Fruit fly (Drosophila melanogaster) whole organism, embryonic: ENCODE measurements around the gene BRWD3.

Experiments used
- Asciz ChIP-seq: fragments of 200-800 bp; sonication (Bioruptor generic); optimal IDR thresholded peaks from 2 replicates; lab custom pipeline; 2017; ENCODE audit warnings: missing biosample characterization, mild to moderate bottlenecking, missing genetic modification characterization, missing genetic modification reagents
- Blimp-1 ChIP-seq: fragments of 200-800 bp; sonication (Bioruptor generic); optimal IDR thresholded peaks from 3 replicates; lab custom pipeline; 2018; ENCODE audit warnings: missing biosample characterization, missing genetic modification characterization, mild to moderate bottlenecking, moderate library complexity, missing genetic modification reagents
- CG10321 ChIP-seq: fragments of 200-800 bp; sonication (Bioruptor generic); IDR thresholded peaks from 2 replicates; pipeline ENCODE4 v1.3.6; 2022; ENCODE audit warnings: missing biosample characterization, missing genetic modification characterization
- CG11456 ChIP-seq: fragments of 200-800 bp; sonication (Bioruptor generic); IDR thresholded peaks from 3 replicates; pipeline ENCODE4 v1.3.6; 2022; ENCODE audit warnings: missing biosample characterization, missing genetic modification characterization
- CG11504 ChIP-seq: fragments of 200-800 bp; sonication (Bioruptor generic); optimal IDR thresholded peaks from 3 replicates; lab custom pipeline; 2019; ENCODE audit warnings: missing biosample characterization, mild to moderate bottlenecking, missing genetic modification characterization, moderate library complexity
- CG1233 ChIP-seq: fragments of 200-800 bp; sonication (Bioruptor generic); optimal IDR thresholded peaks from 4 replicates; lab custom pipeline; 2018; ENCODE audit warnings: missing biosample characterization, mild to moderate bottlenecking, missing genetic modification characterization
- CG13894 ChIP-seq: fragments of 200-800 bp; sonication (Bioruptor generic); optimal IDR thresholded peaks from 3 replicates; lab custom pipeline; 2018; ENCODE audit warnings: missing biosample characterization, mild to moderate bottlenecking, missing genetic modification characterization, moderate library complexity
- CG14710 ChIP-seq: fragments of 200-800 bp; sonication (Bioruptor generic); optimal IDR thresholded peaks from 3 replicates; lab custom pipeline; 2019; ENCODE audit warnings: missing biosample characterization, mild to moderate bottlenecking, missing genetic modification characterization, moderate library complexity
- CG1529 ChIP-seq: fragments of 200-800 bp; sonication (Bioruptor generic); optimal IDR thresholded peaks from 3 replicates; lab custom pipeline; 2018; ENCODE audit warnings: missing biosample characterization, missing genetic modification characterization
- CG1603 ChIP-seq: fragments of 200-800 bp; sonication (Bioruptor generic); optimal IDR thresholded peaks from 2 replicates; lab custom pipeline; 2019; ENCODE audit warnings: missing biosample characterization, mild to moderate bottlenecking, missing genetic modification characterization, moderate library complexity
- CG17829 ChIP-seq: fragments of 200-800 bp; optimal IDR thresholded peaks from 2 replicates; lab custom pipeline; 2019; ENCODE audit warnings: missing biosample characterization, mild to moderate bottlenecking, missing genetic modification characterization, moderate library complexity
- CG18262 ChIP-seq: fragments of 200-800 bp; optimal IDR thresholded peaks from 3 replicates; lab custom pipeline; 2019; ENCODE audit warnings: missing biosample characterization, mild to moderate bottlenecking, missing genetic modification characterization, moderate library complexity
- CG2202 ChIP-seq: fragments of 200-800 bp; sonication (Bioruptor generic); optimal IDR thresholded peaks from 2 replicates; lab custom pipeline; 2018; ENCODE audit warnings: missing biosample characterization, mild to moderate bottlenecking, missing genetic modification characterization
- CG2712 ChIP-seq: fragments of 200-800 bp; optimal IDR thresholded peaks from 3 replicates; lab custom pipeline; 2019; ENCODE audit warnings: missing biosample characterization, mild to moderate bottlenecking, missing genetic modification characterization, moderate library complexity
- CG31441 ChIP-seq: fragments of 200-800 bp; sonication (Bioruptor generic); IDR thresholded peaks from 2 replicates; pipeline ENCODE4 v1.3.6; 2022; ENCODE audit warnings: missing biosample characterization, missing genetic modification characterization
- CG33557 ChIP-seq: fragments of 200-800 bp; sonication (Bioruptor generic); optimal IDR thresholded peaks from 2 replicates; lab custom pipeline; 2019; ENCODE audit warnings: missing biosample characterization, mild to moderate bottlenecking, missing genetic modification characterization, moderate library complexity
- CG6813 ChIP-seq: fragments of 200-800 bp; sonication (Bioruptor generic); optimal IDR thresholded peaks from 2 replicates; lab custom pipeline; 2017; ENCODE audit warnings: missing biosample characterization, missing genetic modification characterization, mild to moderate bottlenecking, moderate library complexity, missing genetic modification reagents
- CG7556 ChIP-seq: fragments of 200-800 bp; sonication (Bioruptor generic); optimal IDR thresholded peaks from 2 replicates; lab custom pipeline; 2017; ENCODE audit warnings: missing biosample characterization, mild to moderate bottlenecking, missing genetic modification characterization
- CG7745 ChIP-seq: fragments of 200-800 bp; sonication (Bioruptor generic); optimal IDR thresholded peaks from 2 replicates; lab custom pipeline; 2018; ENCODE audit warnings: missing biosample characterization, mild to moderate bottlenecking, missing genetic modification characterization, moderate library complexity
- CG8388 ChIP-seq: fragments of 200-800 bp; sonication (Bioruptor generic); optimal IDR thresholded peaks from 2 replicates; lab custom pipeline; 2019; ENCODE audit warnings: missing biosample characterization, mild to moderate bottlenecking, missing genetic modification characterization, moderate library complexity
- CG8924 ChIP-seq: fragments of 200-800 bp; optimal IDR thresholded peaks from 3 replicates; lab custom pipeline; 2019; ENCODE audit warnings: missing biosample characterization, mild to moderate bottlenecking, missing genetic modification characterization, moderate library complexity
- CG9727 ChIP-seq: fragments of 200-800 bp; sonication (Bioruptor generic); optimal IDR thresholded peaks from 3 replicates; lab custom pipeline; 2017; ENCODE audit warnings: missing biosample characterization, mild to moderate bottlenecking, missing genetic modification characterization
- CoRest ChIP-seq: fragments of 200-800 bp; sonication (Bioruptor generic); optimal IDR thresholded peaks from 3 replicates; lab custom pipeline; 2018; ENCODE audit warnings: missing biosample characterization, mild to moderate bottlenecking, missing genetic modification characterization, moderate library complexity
- D ChIP-seq, 2 experiments: fragments of 200-800 bp in 1 of 2; fragments of >200 bp in 1 of 2; sonication (Bioruptor generic) in 1 of 2; optimal IDR thresholded peaks; 2 replicates in 1 of 2; 3 replicates in 1 of 2; lab custom pipeline; 2017; ENCODE audit warnings: mild to moderate bottlenecking in 1 of 2, missing biosample characterization in 1 of 2, missing genetic modification characterization in 1 of 2, missing genetic modification reagents in 1 of 2
- Dbx ChIP-seq: fragments of 200-800 bp; sonication (Bioruptor generic); IDR thresholded peaks from 3 replicates; pipeline ENCODE4 v1.3.6; 2022; ENCODE audit warnings: missing biosample characterization, missing genetic modification characterization
- HLH54F ChIP-seq: fragments of 200-800 bp; sonication (Bioruptor generic); optimal IDR thresholded peaks from 3 replicates; lab custom pipeline; 2016; ENCODE audit warnings: missing biosample characterization, missing genetic modification characterization
- Pdp1 ChIP-seq, 2 experiments: fragments of 200-800 bp; sonication (Bioruptor generic); optimal IDR thresholded peaks; 3 replicates each; lab custom pipeline; 2016; ENCODE audit warnings: missing biosample characterization in 2 of 2, missing genetic modification characterization in 2 of 2, mild to moderate bottlenecking in 1 of 2, moderate library complexity in 1 of 2
- Spps ChIP-seq: fragments of 200-800 bp; sonication (Bioruptor generic); optimal IDR thresholded peaks from 2 replicates; lab custom pipeline; 2018; ENCODE audit warnings: missing biosample characterization, mild to moderate bottlenecking, missing genetic modification characterization
- Xbp1 ChIP-seq: fragments of 200-800 bp; sonication (Bioruptor generic); optimal IDR thresholded peaks from 3 replicates; lab custom pipeline; 2016; ENCODE audit warnings: missing biosample characterization, mild to moderate bottlenecking, missing genetic modification characterization
- bsh ChIP-seq, 2 experiments: fragments of 200-800 bp; sonication (Bioruptor generic); optimal IDR thresholded peaks; 2 replicates each; lab custom pipeline; 2017 to 2018; ENCODE audit warnings: mild to moderate bottlenecking in 2 of 2, missing biosample characterization in 2 of 2, missing genetic modification characterization in 2 of 2, moderate library complexity in 1 of 2
- cwo ChIP-seq: fragments of 200-800 bp; sonication (Bioruptor generic); optimal IDR thresholded peaks from 3 replicates; lab custom pipeline; 2017; ENCODE audit warnings: missing biosample characterization, missing genetic modification characterization, mild to moderate bottlenecking, moderate library complexity, missing genetic modification reagents
- da ChIP-seq: fragments of 200-800 bp; sonication (Bioruptor generic); optimal IDR thresholded peaks from 2 replicates; lab custom pipeline; 2016; ENCODE audit warnings: missing biosample characterization, missing genetic modification characterization
- dmrt11E ChIP-seq: fragments of 200-800 bp; sonication (Bioruptor generic); optimal IDR thresholded peaks from 3 replicates; lab custom pipeline; 2018; ENCODE audit warnings: missing biosample characterization, mild to moderate bottlenecking, missing genetic modification characterization, moderate library complexity
- dmrt99B ChIP-seq: fragments of 200-800 bp; sonication (Bioruptor generic); optimal IDR thresholded peaks from 2 replicates; lab custom pipeline; 2018; ENCODE audit warnings: missing biosample characterization, mild to moderate bottlenecking, missing genetic modification characterization, moderate library complexity
- gcm ChIP-seq: fragments of 200-800 bp; sonication (Bioruptor generic); optimal IDR thresholded peaks from 2 replicates; lab custom pipeline; 2019; ENCODE audit warnings: missing biosample characterization, mild to moderate bottlenecking, missing genetic modification characterization, moderate library complexity
- gem ChIP-seq: fragments of 200-800 bp; sonication (Bioruptor generic); optimal IDR thresholded peaks from 2 replicates; lab custom pipeline; 2019; ENCODE audit warnings: missing biosample characterization, mild to moderate bottlenecking, missing genetic modification characterization, moderate library complexity
- gsb-n ChIP-seq: fragments of 200-800 bp; sonication (Bioruptor generic); optimal IDR thresholded peaks from 3 replicates; lab custom pipeline; 2018; ENCODE audit warnings: missing biosample characterization, mild to moderate bottlenecking, missing genetic modification characterization
- ind ChIP-seq: fragments of 200-800 bp; sonication (Bioruptor generic); optimal IDR thresholded peaks from 3 replicates; lab custom pipeline; 2016; ENCODE audit warnings: missing biosample characterization, missing genetic modification characterization
- lola ChIP-seq, 3 experiments: fragments of >200 bp in 2 of 3; fragments of 200-800 bp in 1 of 3; sonication (Bioruptor generic) in 1 of 3; optimal IDR thresholded peaks; 2 replicates each; lab custom pipeline; 2017 to 2019; ENCODE audit warnings: missing biosample characterization in 3 of 3, missing genetic modification characterization in 3 of 3, mild to moderate bottlenecking in 1 of 3, moderate library complexity in 1 of 3
- nau ChIP-seq: fragments of 200-800 bp; sonication (Bioruptor generic); optimal IDR thresholded peaks from 3 replicates; lab custom pipeline; 2017; ENCODE audit warnings: missing biosample characterization, mild to moderate bottlenecking, missing genetic modification characterization, missing genetic modification reagents
- oc ChIP-seq: fragments of 200-800 bp; sonication (Bioruptor generic); optimal IDR thresholded peaks from 2 replicates; lab custom pipeline; 2018; ENCODE audit warnings: missing biosample characterization, mild to moderate bottlenecking, missing genetic modification characterization, moderate library complexity
- odd ChIP-seq: fragments of 200-800 bp; sonication (Bioruptor generic); optimal IDR thresholded peaks from 2 replicates; lab custom pipeline; 2017; ENCODE audit warnings: missing biosample characterization, mild to moderate bottlenecking, missing genetic modification characterization
- org-1 ChIP-seq: fragments of 200-800 bp; sonication (Bioruptor generic); optimal IDR thresholded peaks from 2 replicates; lab custom pipeline; 2017; ENCODE audit warnings: missing biosample characterization, missing genetic modification characterization
- rib ChIP-seq: fragments of 200-800 bp; sonication (Bioruptor generic); IDR thresholded peaks from 2 replicates; pipeline ENCODE4 v1.3.6; 2022; ENCODE audit warnings: missing biosample characterization, missing genetic modification characterization
- tll ChIP-seq, 2 experiments: fragments of 200-800 bp in 1 of 2; fragments of >200 bp in 1 of 2; sonication (Bioruptor generic) in 1 of 2; optimal IDR thresholded peaks; 2 replicates each; lab custom pipeline; 2017 to 2019; ENCODE audit warnings: missing biosample characterization in 2 of 2, missing genetic modification characterization in 2 of 2, mild to moderate bottlenecking in 1 of 2, moderate library complexity in 1 of 2
- tna ChIP-seq: fragments of 200-800 bp; sonication (Bioruptor generic); IDR thresholded peaks from 2 replicates; pipeline ENCODE4 v1.3.6; 2022; ENCODE audit warnings: missing biosample characterization, missing genetic modification characterization; ENCODE audit not compliant: partially characterized antibody
- vnd ChIP-seq: fragments of 200-800 bp; sonication (Bioruptor generic); IDR thresholded peaks from 3 replicates; pipeline ENCODE4 v1.3.6; 2022; ENCODE audit warnings: missing biosample characterization, missing genetic modification characterization; ENCODE audit not compliant: partially characterized antibody

Gene BRWD3

dm6 chr3R:24293171-24293570, 25.6 kb upstream of the BRWD3 start (continued):
- no peak for TF ChIP-seq Xbp1 (GFP tag; lab: Kevin White, UChicago)
- peak; percentile 53 for TF ChIP-seq CG1529 (GFP tag; lab: Kevin White, UChicago)
- TF ChIP-seq tna (GFP tag; lab: Robert Waterston, UW), result no peak
- TF ChIP-seq CG1603, result peak; percentile 72
- TF ChIP-seq CG8388 (GFP tag; lab: Kevin White, UChicago), result peak; percentile 14
- TF ChIP-seq CG31441 (GFP tag; lab: Robert Waterston, UW), result peak; percentile 58; the same call in 1 of the 2 replicates
- TF ChIP-seq CG2712 (tag; lab: Kevin White, UChicago), result peak; percentile 54
- TF ChIP-seq CG18262, result peak; percentile 50
- TF ChIP-seq da (GFP tag; lab: Kevin White, UChicago), result no peak
- peak in 1 of 3 experiments; percentile 66 for TF ChIP-seq lola (GFP tag; optimal IDR thresholded peaks at IDR 0.05; lab: Kevin White, UChicago)
- peak; percentile 66 for TF ChIP-seq dmrt11E
- peak; percentile 78 for TF ChIP-seq CG2202 (tag; lab: Kevin White, UChicago)
- TF ChIP-seq CG11504 (tag; lab: Kevin White, UChicago), result peak; percentile 15
- TF ChIP-seq rib (GFP tag; lab: Robert Waterston, UW), result no peak
- TF ChIP-seq CG8924 (tag; lab: Kevin White, UChicago), result peak; percentile 22
- peak; percentile 8 for TF ChIP-seq CG9727
- peak; percentile 51 for TF ChIP-seq Spps (tag; lab: Kevin White, UChicago)
- TF ChIP-seq nau (GFP tag; lab: Kevin White, UChicago), result peak; percentile 22
- peak; percentile 56 for TF ChIP-seq CG7745
- peak; percentile 83 for TF ChIP-seq CG33557 (GFP tag; lab: Kevin White, UChicago)
- peak; percentile 72 for TF ChIP-seq CG6813 (GFP tag; lab: Kevin White, UChicago)
- TF ChIP-seq Pdp1 (GFP tag; optimal IDR thresholded peaks at IDR 0.05; lab: Kevin White, UChicago), result peak in 1 of 2 experiments; percentile 5
- peak; percentile 11 for TF ChIP-seq dmrt99B (tag; lab: Kevin White, UChicago)
- peak; percentile 14 for TF ChIP-seq org-1 (GFP tag; lab: Kevin White, UChicago)
- no peak for TF ChIP-seq vnd (GFP tag; lab: Robert Waterston, UW)
- TF ChIP-seq CG1233 (GFP tag; lab: Kevin White, UChicago), result peak; percentile 46
- no peak for TF ChIP-seq cwo (GFP tag; lab: Kevin White, UChicago)
- peak; percentile 24 for TF ChIP-seq CG17829 (tag; lab: Kevin White, UChicago)
- peak in 1 of 2 experiments; percentile 84 for TF ChIP-seq bsh (GFP tag; optimal IDR thresholded peaks at IDR 0.05; lab: Kevin White, UChicago)
- TF ChIP-seq CG10321, result no peak
- TF ChIP-seq gem (tag; lab: Kevin White, UChicago), result peak; percentile 38
- no peak for TF ChIP-seq Dbx (GFP tag; lab: Robert Waterston, UW)
- no peak for TF ChIP-seq ind
- TF ChIP-seq Blimp-1 (GFP tag; lab: Kevin White, UChicago), result peak; percentile 71
- TF ChIP-seq HLH54F (GFP tag; lab: Kevin White, UChicago), result no peak
- TF ChIP-seq gcm, result peak; percentile 35
- no peak for TF ChIP-seq tll (GFP tag; optimal IDR thresholded peaks at IDR 0.05; lab: Kevin White, UChicago)
- no peak for TF ChIP-seq CG7556 (GFP tag; lab: Kevin White, UChicago)
- TF ChIP-seq CG11456 (GFP tag; lab: Robert Waterston, UW), result 0 out of 3 replicates have a peak, but pooled peaks have one; percentile 18
- TF ChIP-seq gsb-n (tag; lab: Kevin White, UChicago), result peak; percentile 48
- no peak for TF ChIP-seq CG13894 (tag; lab: Kevin White, UChicago)
- peak; percentile 71 for TF ChIP-seq CG14710 (tag; lab: Kevin White, UChicago)
- no peak for TF ChIP-seq CoRest (tag; lab: Kevin White, UChicago)
- peak; percentile 23 for TF ChIP-seq oc
- TF ChIP-seq Asciz (GFP tag; lab: Kevin White, UChicago), result peak; percentile 79
- TF ChIP-seq D (optimal IDR thresholded peaks at IDR 0.05; lab: Kevin White, UChicago), result no peak
- peak; percentile 46 for TF ChIP-seq D (GFP tag; optimal IDR thresholded peaks at IDR 0.05; lab: Kevin White, UChicago)
- TF ChIP-seq odd (GFP tag; lab: Kevin White, UChicago), result peak; percentile 37
